Worm (Caenorhabditis elegans): Measurements from ENCODE around the gene T04B8.1.
"Not testable (repeated sequence)": the region's sequence is repeated elsewhere in the genome, so short reads cannot be mapped to it uniquely, and the experiment has no call there.

T04B8.1 gene

DNA sequence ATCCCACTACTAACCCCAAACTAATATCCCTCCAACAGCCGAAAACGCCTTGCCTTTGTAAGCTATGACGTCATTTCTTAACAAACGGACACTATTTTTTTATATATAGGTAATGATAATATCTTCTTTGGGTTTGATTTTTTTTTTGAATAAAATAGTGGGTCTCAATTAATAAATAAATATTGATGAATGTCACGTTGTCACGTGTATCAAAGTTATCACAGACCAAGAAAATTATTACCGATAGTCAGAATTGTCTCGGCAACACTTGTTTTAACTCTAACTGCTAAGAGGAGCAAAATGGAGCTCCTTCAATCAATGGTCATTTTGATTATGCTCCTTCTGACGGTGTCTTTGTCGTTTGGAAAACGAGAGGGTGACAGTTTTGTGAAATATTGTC lies at the start of gene T04B8.1:
TSS of gene T04B8.1 (plus strand) at position 301 of the 400 bp plus-strand sequence.
- TF ChIP-seq him-1 (tag; optimal IDR thresholded peaks at IDR 0.05) = no peak
- TF ChIP-seq dao-5 (tag; optimal IDR thresholded peaks at IDR 0.05) = no peak
- no peak for TF ChIP-seq W03F9.2 (tag; optimal IDR thresholded peaks at IDR 0.05)

ce11 chrII:584321-584848 lies 49.7 kb upstream of the T04B8.1 start, which contains the start of the genes W08F4.12 and W08F4.13:
Gene W08F4.12 (minus strand): TSS chrII:584421.
Gene W08F4.13 (plus strand): TSS chrII:584798.
- TF ChIP-seq dao-5 (tag; optimal IDR thresholded peaks at IDR 0.05) = no peak
- no peak for TF ChIP-seq him-1 (tag; optimal IDR thresholded peaks at IDR 0.05)
- TF ChIP-seq W03F9.2 (tag; optimal IDR thresholded peaks at IDR 0.05) = no peak

- no peak for TF ChIP-seq W03F9.2 (tag; optimal IDR thresholded peaks at IDR 0.05)
These were observed 46.6 kb upstream of the T04B8.1 start, which contains the start of gene fbxb-34 for ce11 chrII:587533-587932. Gene fbxb-34 (plus strand): TSS chrII:587833.

DNA sequence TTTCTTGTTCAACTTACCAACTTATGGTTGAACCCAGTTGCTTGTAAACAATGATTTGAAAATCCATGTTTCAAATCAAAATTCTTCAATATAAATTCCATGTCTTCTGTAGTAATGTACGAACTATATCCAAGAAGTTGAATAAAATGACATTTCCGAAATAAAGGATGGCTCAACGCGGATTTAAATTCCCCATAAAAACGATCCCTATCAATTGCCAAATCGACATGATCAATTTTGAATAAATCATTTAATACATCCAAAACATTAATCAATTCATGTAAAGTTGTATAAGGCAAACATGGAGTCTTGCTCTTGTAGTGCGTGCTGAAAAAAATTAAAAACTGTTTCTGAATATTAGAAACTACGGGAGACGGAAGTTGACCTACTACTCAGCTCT lies 43.0 kb upstream of the T04B8.1 start, which contains the start of gene W08F4.10:
TSS of gene W08F4.10 (minus strand) at position 101 of the 400 bp plus-strand sequence.
- TF ChIP-seq W03F9.2 (tag; optimal IDR thresholded peaks at IDR 0.05) (no peak), him-1 (tag; optimal IDR thresholded peaks at IDR 0.05) (no peak), dao-5 (tag; optimal IDR thresholded peaks at IDR 0.05) (no peak)

DNA sequence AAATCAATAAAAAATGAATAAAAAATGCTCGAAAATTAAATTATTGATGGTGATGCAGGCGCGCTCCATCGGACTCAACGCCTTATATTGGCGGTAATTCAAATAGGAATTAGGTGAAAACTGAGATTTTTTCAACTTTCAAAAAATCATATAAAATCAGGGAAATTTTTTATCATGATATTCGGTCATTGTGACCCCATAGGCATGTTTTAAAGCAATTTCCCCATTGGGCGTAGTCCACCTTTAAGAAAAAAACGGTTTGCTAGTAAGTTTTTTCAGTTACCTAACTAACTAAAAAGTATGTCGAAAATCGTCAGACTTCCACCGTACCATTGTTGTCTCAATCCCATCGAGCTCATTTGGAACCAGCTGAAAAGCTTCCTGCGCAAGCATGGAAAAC lies 40.9 kb upstream of the T04B8.1 start, which contains the start of gene W08F4.1:
TSS of gene W08F4.1 (plus strand) at position 301 of the 400 bp plus-strand sequence.
- not testable (repeated sequence) for TF ChIP-seq W03F9.2, dao-5, him-1 (tag; optimal IDR thresholded peaks at IDR 0.05)

- no peak for TF ChIP-seq dao-5 (tag; optimal IDR thresholded peaks at IDR 0.05)
- no peak for TF ChIP-seq him-1 (tag; optimal IDR thresholded peaks at IDR 0.05)
- TF ChIP-seq W03F9.2 (tag; optimal IDR thresholded peaks at IDR 0.05) = no peak
These were observed 37.4 kb upstream of the T04B8.1 start for ce11 chrII:596702-597101.

DNA sequence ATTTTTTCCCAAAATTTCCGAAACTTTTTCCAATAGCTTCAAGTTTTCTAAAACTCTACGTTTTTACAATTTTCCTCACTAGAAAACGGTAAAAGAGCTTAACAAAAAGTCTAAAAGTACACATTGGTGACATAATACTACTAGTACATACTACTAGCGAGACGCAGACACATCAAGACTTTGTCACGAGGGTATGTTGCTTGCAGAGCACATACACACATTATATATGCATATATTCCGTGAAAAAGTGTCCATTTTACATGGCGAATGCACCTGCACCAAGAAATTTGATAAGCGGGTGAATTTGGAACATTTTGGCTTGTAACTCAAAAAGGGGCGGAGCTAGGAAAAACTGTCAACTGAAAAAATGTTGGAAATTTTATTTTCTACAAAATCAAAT lies 32.8 kb upstream of the T04B8.1 start:
- TF ChIP-seq him-1 (tag; optimal IDR thresholded peaks at IDR 0.05) (no peak), W03F9.2 (tag; optimal IDR thresholded peaks at IDR 0.05) (no peak), dao-5 (tag; optimal IDR thresholded peaks at IDR 0.05) (no peak)

DNA sequence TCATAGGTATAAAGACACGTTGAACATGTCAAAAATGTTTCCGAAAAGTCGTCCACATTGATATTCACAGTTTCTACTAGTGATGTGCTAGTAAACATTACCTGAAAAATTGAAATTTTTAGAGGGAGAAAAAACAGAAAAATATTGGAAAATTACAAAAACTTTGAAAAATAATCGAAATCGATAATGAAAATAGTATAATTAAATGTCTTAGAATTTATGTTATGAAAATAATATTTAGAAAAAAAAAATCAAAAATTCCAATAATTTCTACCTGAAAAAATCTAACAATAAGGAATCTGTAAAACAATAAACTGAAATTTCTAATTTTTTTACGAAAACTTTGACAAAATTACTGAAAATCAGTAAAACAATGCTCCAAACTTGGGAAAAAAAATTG lies 32.1 kb upstream of the T04B8.1 start, which contains the start of gene nhl-3:
TSS of gene nhl-3 (minus strand) at position 101 of the 400 bp plus-strand sequence.
- no peak for TF ChIP-seq W03F9.2 (tag; optimal IDR thresholded peaks at IDR 0.05)
- no peak for TF ChIP-seq him-1 (tag; optimal IDR thresholded peaks at IDR 0.05)
- no peak for TF ChIP-seq dao-5 (tag; optimal IDR thresholded peaks at IDR 0.05)

DNA sequence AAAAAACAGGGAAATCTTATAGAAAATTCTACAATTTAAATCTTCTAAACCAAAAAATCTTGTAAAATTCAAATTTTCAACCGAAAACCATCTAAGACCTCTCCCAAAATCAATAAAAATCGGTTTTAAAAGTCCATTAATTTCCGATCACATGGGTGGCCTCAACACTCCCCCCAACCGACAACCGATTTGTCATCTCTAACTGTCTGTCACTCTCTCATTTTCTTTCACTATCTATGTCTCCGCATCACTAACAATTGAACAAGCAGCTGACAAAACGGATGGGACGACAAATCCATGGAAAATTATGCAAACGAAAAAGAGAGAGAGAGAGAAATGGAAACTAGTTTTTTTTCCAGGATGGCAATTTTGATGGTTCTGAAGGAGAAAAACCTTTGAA lies 31.1 kb upstream of the T04B8.1 start:
- no peak for TF ChIP-seq dao-5 (tag; optimal IDR thresholded peaks at IDR 0.05)
- TF ChIP-seq W03F9.2 (tag; optimal IDR thresholded peaks at IDR 0.05) = no peak
- TF ChIP-seq him-1 (tag; optimal IDR thresholded peaks at IDR 0.05) = no peak

- TF ChIP-seq dao-5 (tag; optimal IDR thresholded peaks at IDR 0.05) (no peak), him-1 (tag; optimal IDR thresholded peaks at IDR 0.05) (no peak), W03F9.2 (tag; optimal IDR thresholded peaks at IDR 0.05) (no peak)
These were observed 28.8 kb upstream of the T04B8.1 start, which contains the start of gene W04H10.2 for ce11 chrII:605267-605666. Gene W04H10.2 (plus strand): TSS chrII:605567.

- TF ChIP-seq him-1 (tag; optimal IDR thresholded peaks at IDR 0.05) (no peak), dao-5 (tag; optimal IDR thresholded peaks at IDR 0.05) (no peak), W03F9.2 (tag; optimal IDR thresholded peaks at IDR 0.05) (no peak)
These were observed 28.1 kb upstream of the T04B8.1 start, which contains the start of gene W04H10.5 for ce11 chrII:606033-606432. Gene W04H10.5 (plus strand): TSS chrII:606333.

- TF ChIP-seq him-1 (tag; optimal IDR thresholded peaks at IDR 0.05) (no peak), dao-5 (tag; optimal IDR thresholded peaks at IDR 0.05) (no peak), W03F9.2 (tag; optimal IDR thresholded peaks at IDR 0.05) (no peak)
These were observed 25.7 kb upstream of the T04B8.1 start, which contains the start of gene W04H10.6 for ce11 chrII:608341-608740. Gene W04H10.6 (minus strand): TSS chrII:608441.

ce11 chrII:608757-609156 lies 25.3 kb upstream of the T04B8.1 start, which contains the start of gene W04H10.1:
Gene W04H10.1 (plus strand): TSS chrII:609057.
- TF ChIP-seq W03F9.2 (tag; optimal IDR thresholded peaks at IDR 0.05) (no peak), him-1 (tag; optimal IDR thresholded peaks at IDR 0.05) (no peak), dao-5 (tag; optimal IDR thresholded peaks at IDR 0.05) (no peak)

DNA sequence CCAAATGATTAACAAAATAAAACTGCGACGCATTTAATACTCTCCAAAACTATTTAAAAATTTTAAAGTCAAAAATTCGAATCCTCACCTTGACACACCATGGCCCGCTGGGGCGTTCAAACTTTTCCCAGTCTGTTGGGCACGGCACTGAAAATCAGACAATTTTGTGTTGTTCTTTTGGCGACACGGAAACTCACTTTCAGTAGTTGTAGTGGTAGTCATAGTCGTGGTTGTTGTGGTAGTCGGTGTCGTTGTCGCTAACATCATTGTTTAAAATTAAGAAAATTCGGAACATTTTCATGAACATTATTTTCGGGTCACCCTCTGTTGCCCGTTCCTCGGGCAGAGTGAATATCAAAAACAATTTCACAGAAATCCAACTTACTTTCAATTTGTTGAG lies 21.7 kb upstream of the T04B8.1 start, which contains the start of gene clec-118:
TSS of gene clec-118 (minus strand) at position 101 of the 400 bp plus-strand sequence.
- TF ChIP-seq him-1, dao-5, W03F9.2 (tag; optimal IDR thresholded peaks at IDR 0.05): not testable (repeated sequence)

All from whole organism, L4/young adult.